Fruit fly (Drosophila melanogaster): Measurements from ENCODE around the gene Andorra.

- TF ChIP-seq Hr39 (GFP tag; optimal IDR thresholded peaks at IDR 0.05): no peak
- no peak for TF ChIP-seq OdsH (GFP tag; optimal IDR thresholded peaks at IDR 0.05)
- no peak for TF ChIP-seq CG11294 (GFP tag; IDR thresholded peaks at IDR 0.05)
- no peak for TF ChIP-seq CG16779 (tag; optimal IDR thresholded peaks at IDR 0.05)
- TF ChIP-seq Gug (GFP tag; IDR thresholded peaks at IDR 0.05): no peak
- TF ChIP-seq Eip93F (GFP tag; optimal IDR thresholded peaks at IDR 0.05): no peak
- TF ChIP-seq Blimp-1 (GFP tag; optimal IDR thresholded peaks at IDR 0.05): no peak
- no peak for TF ChIP-seq Sox14 (GFP tag; optimal IDR thresholded peaks at IDR 0.05)
- TF ChIP-seq Hr38 (GFP tag; optimal IDR thresholded peaks at IDR 0.05): no peak
- TF ChIP-seq CG6163 (GFP tag; IDR thresholded peaks at IDR 0.05): no peak
- TF ChIP-seq Hr4 (GFP tag; optimal IDR thresholded peaks at IDR 0.05): no peak
Observed at dm6 chrX:18207533-18207932, 28.3 kb upstream of the Andorra start.
